Worm (Caenorhabditis elegans) whole organism, L3 larva: Measurements from ENCODE around the gene art-1.

Experiments
- aly-2 ChIP-seq: fragments of 150-350 bp; optimal IDR thresholded peaks from 2 replicates; lab custom pipeline; 2014; ENCODE audit warnings: missing biosample characterization, missing genetic modification characterization
- ama-1 ChIP-seq: fragments of 150-350 bp; optimal IDR thresholded peaks from 2 replicates; lab custom pipeline; 2018
- egl-27 ChIP-seq: sonication (generic microtip); optimal IDR thresholded peaks from 4 replicates; lab custom pipeline; 2017; ENCODE audit warnings: missing biosample characterization, missing genetic modification reagents, missing genetic modification characterization
- nhr-77 ChIP-seq: fragments of 150-350 bp; optimal IDR thresholded peaks from 2 replicates; lab custom pipeline; 2014; ENCODE audit warnings: missing biosample characterization, missing genetic modification characterization
- tbx-2 ChIP-seq: sonication (generic microtip); optimal IDR thresholded peaks from 2 replicates; lab custom pipeline; 2016; ENCODE audit warnings: mild to moderate bottlenecking, missing genetic modification characterization, missing compliant biosample characterization
- unc-62 ChIP-seq: fragments of 150-350 bp; sonication (generic microtip); optimal IDR thresholded peaks from 4 replicates; lab custom pipeline; 2014; ENCODE audit warnings: missing biosample characterization, missing genetic modification reagents, missing genetic modification characterization
- ztf-4 ChIP-seq: fragments of 150-350 bp; optimal IDR thresholded peaks from 2 replicates; lab custom pipeline; 2014; ENCODE audit warnings: missing biosample characterization, missing genetic modification characterization

DNA sequence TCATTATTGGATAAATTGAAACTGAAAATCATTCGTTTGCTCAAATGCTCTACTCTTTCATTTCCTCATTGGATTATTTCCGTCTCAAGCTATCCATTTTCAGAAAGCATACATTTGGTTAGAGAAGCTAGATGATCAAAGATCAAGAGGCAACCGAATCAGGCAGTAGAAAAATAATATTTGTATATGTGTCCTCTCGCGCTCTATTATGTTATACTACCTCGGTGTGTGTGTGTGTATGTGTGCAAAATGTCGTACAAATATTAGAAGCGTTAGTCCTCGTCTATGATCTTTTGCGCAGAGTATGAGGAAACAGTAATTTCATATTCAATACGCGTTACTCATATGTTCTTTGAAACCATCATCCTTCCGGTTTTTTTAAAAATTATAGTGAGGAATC is 35.0 kb downstream of the art-1 start:
- TF ChIP-seq egl-27 (tag; lab: Kevin White, UChicago) (no peak), nhr-77 (tag; lab: Kevin White, UChicago) (no peak), ztf-4 (tag; lab: Kevin White, UChicago) (no peak), aly-2 (tag; lab: Kevin White, UChicago) (no peak), unc-62 (no peak), ama-1 (lab: Kevin White, UChicago) (no peak), tbx-2 (no peak)
